Fruit fly (Drosophila melanogaster) whole organism: Measurements from ENCODE around the gene CG9547.

Experiments
- Dll ChIP-seq: fragments of >200 bp; optimal IDR thresholded peaks from 2 replicates; lab custom pipeline; 2017
- EcR ChIP-seq, 2 experiments: fragments of >200 bp; optimal IDR thresholded peaks; 2 replicates each; lab custom pipeline; 2017; ENCODE audit warnings: missing biosample characterization in 2 of 2, missing genetic modification characterization in 2 of 2, missing genetic modification reagents in 2 of 2
- pan ChIP-seq: fragments of >200 bp; optimal IDR thresholded peaks from 2 replicates; lab custom pipeline; 2017
- psq ChIP-seq: fragments of >200 bp; optimal IDR thresholded peaks from 2 replicates; lab custom pipeline; 2017
- usp ChIP-seq: fragments of >200 bp; optimal IDR thresholded peaks from 2 replicates; lab custom pipeline; 2017; ENCODE audit warnings: missing biosample characterization, missing genetic modification characterization, mixed read lengths

- TF ChIP-seq psq (lab: Kevin White, UChicago), result no peak
- TF ChIP-seq EcR (GFP tag; optimal IDR thresholded peaks at IDR 0.05; lab: Kevin White, UChicago), result no peak
- TF ChIP-seq pan (lab: Kevin White, UChicago), result no peak
- no peak for TF ChIP-seq usp
- TF ChIP-seq Dll (lab: Kevin White, UChicago), result no peak
Measured at dm6 chr2L:6455955-6456599, 38.3 kb downstream of the CG9547 start, which contains the start of gene frj.
